Worm (Caenorhabditis elegans): ENCODE data around the gene T03G11.10.

DNA sequence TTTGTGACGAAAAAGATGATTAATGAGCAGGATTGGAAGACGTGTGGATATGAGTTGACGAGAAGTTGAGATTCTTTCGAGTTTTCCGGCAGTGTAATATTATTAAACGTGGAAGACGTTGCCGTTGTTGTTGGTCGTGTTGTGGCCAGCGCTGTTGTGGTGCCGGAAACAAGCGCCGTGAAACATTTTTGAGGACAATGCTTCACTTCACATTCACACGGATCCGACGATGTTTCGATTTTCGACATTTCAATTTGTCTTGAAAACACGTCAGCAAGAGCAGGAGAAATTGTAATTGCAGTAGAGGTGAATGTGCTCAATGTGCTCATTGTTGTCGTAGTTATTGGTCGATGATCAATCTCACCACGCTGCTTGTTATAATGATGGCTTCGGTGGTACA lies 2.2 kb downstream of the T03G11.10 start:
- TF ChIP-seq flt-1 (GFP tag; IDR thresholded peaks at IDR 0.05): no peak
- TF ChIP-seq cog-1 (tag; optimal IDR thresholded peaks at IDR 0.05): no peak
- no peak for TF ChIP-seq T22C8.4 (GFP tag; IDR thresholded peaks at IDR 0.05)
- TF ChIP-seq med-1 (GFP tag; optimal IDR thresholded peaks at IDR 0.05; ENCODE audit: insufficient read depth): no peak
- TF ChIP-seq tab-1 (GFP tag; IDR thresholded peaks at IDR 0.05): no peak
- TF ChIP-seq ztf-29 (GFP tag; IDR thresholded peaks at IDR 0.05): no peak
- no peak for TF ChIP-seq ref-1 (GFP tag; conservative IDR thresholded peaks at IDR 0.05)

Data from whole organism, midembryonic.